Fruit fly (Drosophila melanogaster): ENCODE results near the gene Nop56.
A peak's percentile ranks its signal among the peaks of the same experiment; 100 is the strongest.

dm6 chr3R:22410537-22411360, 10.1 kb downstream of the Nop56 start, which contains the start of the genes CG13850 and lqfR:
- TF ChIP-seq CG31224 (GFP tag; IDR thresholded peaks at IDR 0.05) (peak; percentile 41; the same call in 1 of the 2 replicates), CG8478 (optimal IDR thresholded peaks at IDR 0.05) (no peak), Bdp1 (GFP tag; optimal IDR thresholded peaks at IDR 0.05) (peak; percentile 60), MTF-1 (GFP tag; optimal IDR thresholded peaks at IDR 0.05; ENCODE audit: borderline replicate concordance) (no peak), ab (GFP tag; optimal IDR thresholded peaks at IDR 0.05) (peak; percentile 28), usp (GFP tag; optimal IDR thresholded peaks at IDR 0.05) (no peak), ato (GFP tag; IDR thresholded peaks at IDR 0.05; ENCODE audit: partially characterized antibody) (no peak), TFAM (GFP tag; optimal IDR thresholded peaks at IDR 0.05) (no peak), HmgZ (tag; optimal IDR thresholded peaks at IDR 0.05) (peak; percentile 67)

Data from whole organism, embryonic.